Worm (Caenorhabditis elegans): ENCODE measurements around the gene dph-7.

dph-7 gene

ce11 chrIII:13347782-13348327, 32.9 kb downstream of the dph-7 start (continued):
- TF ChIP-seq unc-86 (tag; optimal IDR thresholded peaks at IDR 0.05) (no peak), elt-3 (tag; optimal IDR thresholded peaks at IDR 0.05) (no peak), ceh-82 (tag; optimal IDR thresholded peaks at IDR 0.05) (peak in 2 of 3 experiments; percentile 7 to 48), zip-4 (GFP tag; optimal IDR thresholded peaks at IDR 0.05) (no peak), pag-3 (tag; optimal IDR thresholded peaks at IDR 0.05; ENCODE audit: borderline replicate concordance, insufficient read depth) (no peak), irx-1 (tag; optimal IDR thresholded peaks at IDR 0.05) (no peak), sup-37 (GFP tag; optimal IDR thresholded peaks at IDR 0.05) (no peak), nhr-28 (tag; optimal IDR thresholded peaks at IDR 0.05) (no peak), sptf-1 (tag; optimal IDR thresholded peaks at IDR 0.05) (no peak), hlh-4 (tag; optimal IDR thresholded peaks at IDR 0.05) (no peak), pqm-1 (tag; optimal IDR thresholded peaks at IDR 0.05) (no peak), unc-62 (GFP tag; optimal IDR thresholded peaks at IDR 0.05) (no peak), ceh-88 (GFP tag; IDR thresholded peaks at IDR 0.05) (no peak), ztf-4 (tag; optimal IDR thresholded peaks at IDR 0.05) (no peak), sox-4 (tag; optimal IDR thresholded peaks at IDR 0.05) (no peak), aha-1 (tag; optimal IDR thresholded peaks at IDR 0.05) (no peak), unc-130 (tag; optimal IDR thresholded peaks at IDR 0.05) (no peak), alr-1 (tag; optimal IDR thresholded peaks at IDR 0.05; ENCODE audit: borderline replicate concordance) (no peak), ztf-11 (tag; optimal IDR thresholded peaks at IDR 0.05) (no peak), nhr-11 (tag; optimal IDR thresholded peaks at IDR 0.05) (no peak), lin-14 (GFP tag; optimal IDR thresholded peaks at IDR 0.05) (peak; percentile 77), lin-35 (GFP tag; optimal IDR thresholded peaks at IDR 0.05) (no peak), rnt-1 (tag; optimal IDR thresholded peaks at IDR 0.05) (no peak), nhr-12 (tag; optimal IDR thresholded peaks at IDR 0.05) (no peak), mep-1 (tag; optimal IDR thresholded peaks at IDR 0.05) (no peak), snpc-4 (tag; optimal IDR thresholded peaks at IDR 0.05) (no peak), lir-3 (tag; optimal IDR thresholded peaks at IDR 0.05; ENCODE audit: poor library complexity) (no peak), nhr-20 (tag; optimal IDR thresholded peaks at IDR 0.05) (no peak), nhr-47 (tag; optimal IDR thresholded peaks at IDR 0.05) (peak; percentile 11), mab-9 (GFP tag; IDR thresholded peaks at IDR 0.05) (no peak), lsy-2 (tag; optimal IDR thresholded peaks at IDR 0.05) (peak in 1 of 2 experiments; percentile 18), efl-3 (GFP tag; optimal IDR thresholded peaks at IDR 0.05) (no peak)

- TF ChIP-seq fkh-8 (tag; optimal IDR thresholded peaks at IDR 0.05) (peak; percentile 21), ceh-8 (GFP tag; optimal IDR thresholded peaks at IDR 0.05) (no peak), nhr-71 (tag; optimal IDR thresholded peaks at IDR 0.05) (peak; percentile 10), lin-14 (GFP tag; optimal IDR thresholded peaks at IDR 0.05) (no peak), grh-1 (GFP tag; IDR thresholded peaks at IDR 0.05) (no peak), hlh-4 (tag; optimal IDR thresholded peaks at IDR 0.05) (no peak), lir-3 (tag; optimal IDR thresholded peaks at IDR 0.05; ENCODE audit: poor library complexity) (no peak), rnt-1 (tag; optimal IDR thresholded peaks at IDR 0.05) (no peak), nhr-47 (tag; optimal IDR thresholded peaks at IDR 0.05) (peak; percentile 28), ztf-11 (tag; optimal IDR thresholded peaks at IDR 0.05) (no peak), zag-1 (tag; optimal IDR thresholded peaks at IDR 0.05) (no peak), egl-27 (tag; optimal IDR thresholded peaks at IDR 0.05) (no peak), dsc-1 (tag; optimal IDR thresholded peaks at IDR 0.05) (peak; percentile 78), nhr-12 (tag; optimal IDR thresholded peaks at IDR 0.05) (no peak), lin-39 (tag; optimal IDR thresholded peaks at IDR 0.05) (no peak), ceh-82 (tag; optimal IDR thresholded peaks at IDR 0.05) (peak in 1 of 3 experiments; percentile 6), egl-13 (tag; optimal IDR thresholded peaks at IDR 0.05) (no peak), vab-15 (tag; optimal IDR thresholded peaks at IDR 0.05) (no peak), ceh-88 (GFP tag; IDR thresholded peaks at IDR 0.05) (no peak), efl-1 (optimal IDR thresholded peaks at IDR 0.05) (no peak), efl-1 (GFP tag; optimal IDR thresholded peaks at IDR 0.05 in 1 of 2) (no peak), pax-3 (tag; optimal IDR thresholded peaks at IDR 0.05) (no peak), mab-9 (GFP tag; IDR thresholded peaks at IDR 0.05) (no peak), unc-62 (GFP tag; optimal IDR thresholded peaks at IDR 0.05) (no peak)
Measured at ce11 chrIII:13348891-13349290, 34.0 kb downstream of the dph-7 start.

All from whole organism, L1 larva.